Fruit fly (Drosophila melanogaster) whole organism, embryonic: ENCODE measurements around the gene CG31288.

Source experiments
- Atf3 ChIP-seq: fragments of 200-800 bp; sonication (Bioruptor generic); optimal IDR thresholded peaks from 3 replicates; lab custom pipeline; 2016; ENCODE audit warnings: missing biosample characterization, missing genetic modification characterization
- B-H2 ChIP-seq: fragments of 200-800 bp; sonication (Bioruptor generic); optimal IDR thresholded peaks from 2 replicates; lab custom pipeline; 2018; ENCODE audit warnings: missing biosample characterization, mild to moderate bottlenecking, missing genetic modification characterization
- CG10543 ChIP-seq: fragments of 200-800 bp; sonication (Bioruptor generic); optimal IDR thresholded peaks from 3 replicates; lab custom pipeline; 2017; ENCODE audit warnings: missing biosample characterization, mild to moderate bottlenecking, missing genetic modification characterization, moderate library complexity
- CG12104 ChIP-seq: fragments of 200-800 bp; sonication (Bioruptor generic); optimal IDR thresholded peaks from 3 replicates; lab custom pipeline; 2016; ENCODE audit warnings: missing biosample characterization, missing genetic modification characterization
- CG12299 ChIP-seq: fragments of 200-800 bp; sonication (Bioruptor generic); optimal IDR thresholded peaks from 2 replicates; lab custom pipeline; 2018; ENCODE audit warnings: missing biosample characterization, mild to moderate bottlenecking, missing genetic modification characterization
- CG15514 ChIP-seq: fragments of 200-800 bp; sonication (Bioruptor generic); optimal IDR thresholded peaks from 3 replicates; lab custom pipeline; 2017; ENCODE audit warnings: missing biosample characterization, missing genetic modification characterization, mild to moderate bottlenecking, moderate library complexity, missing genetic modification reagents
- CG15601 ChIP-seq: fragments of 200-800 bp; sonication (Bioruptor generic); optimal IDR thresholded peaks from 3 replicates; lab custom pipeline; 2019; ENCODE audit warnings: missing biosample characterization, mild to moderate bottlenecking, missing genetic modification characterization, moderate library complexity
- CG15696 ChIP-seq: fragments of 200-800 bp; sonication (Bioruptor generic); optimal IDR thresholded peaks from 2 replicates; lab custom pipeline; 2019; ENCODE audit warnings: missing biosample characterization, mild to moderate bottlenecking, missing genetic modification characterization, moderate library complexity
- CG17385 ChIP-seq: fragments of 200-800 bp; sonication (Bioruptor generic); optimal IDR thresholded peaks from 3 replicates; lab custom pipeline; 2018; ENCODE audit warnings: missing biosample characterization, mild to moderate bottlenecking, missing genetic modification characterization
- CG1832 ChIP-seq: fragments of 200-800 bp; sonication (Bioruptor generic); optimal IDR thresholded peaks from 2 replicates; lab custom pipeline; 2017; ENCODE audit warnings: missing biosample characterization, mild to moderate bottlenecking, missing genetic modification characterization, inconsistent platforms
- CG32767 ChIP-seq: fragments of 200-800 bp; sonication (Bioruptor generic); IDR thresholded peaks from 2 replicates; pipeline ENCODE4 v1.3.6; 2022; ENCODE audit warnings: missing biosample characterization, missing genetic modification characterization
- CG32772 ChIP-seq: fragments of 200-800 bp; sonication (Bioruptor generic); IDR thresholded peaks from 2 replicates; pipeline ENCODE4 v1.3.6; 2022; ENCODE audit warnings: missing biosample characterization, missing genetic modification characterization
- CG33557 ChIP-seq: fragments of 200-800 bp; sonication (Bioruptor generic); optimal IDR thresholded peaks from 2 replicates; lab custom pipeline; 2019; ENCODE audit warnings: missing biosample characterization, mild to moderate bottlenecking, missing genetic modification characterization, moderate library complexity
- CG6813 ChIP-seq: fragments of 200-800 bp; sonication (Bioruptor generic); optimal IDR thresholded peaks from 2 replicates; lab custom pipeline; 2017; ENCODE audit warnings: missing biosample characterization, missing genetic modification characterization, mild to moderate bottlenecking, moderate library complexity, missing genetic modification reagents
- CG8478 ChIP-seq: fragments of >200 bp; optimal IDR thresholded peaks from 2 replicates; lab custom pipeline; 2018
- CG9727 ChIP-seq: fragments of 200-800 bp; sonication (Bioruptor generic); optimal IDR thresholded peaks from 3 replicates; lab custom pipeline; 2017; ENCODE audit warnings: missing biosample characterization, mild to moderate bottlenecking, missing genetic modification characterization
- CoRest ChIP-seq: fragments of 200-800 bp; sonication (Bioruptor generic); optimal IDR thresholded peaks from 3 replicates; lab custom pipeline; 2018; ENCODE audit warnings: missing biosample characterization, mild to moderate bottlenecking, missing genetic modification characterization, moderate library complexity
- Dref ChIP-seq: fragments of 200-800 bp; sonication (Bioruptor generic); IDR thresholded peaks from 2 replicates; pipeline ENCODE4 v1.3.6; 2022; ENCODE audit warnings: missing biosample characterization, missing genetic modification characterization
- Ets97D ChIP-seq: fragments of 200-800 bp; sonication (Bioruptor generic); optimal IDR thresholded peaks from 3 replicates; lab custom pipeline; 2016; ENCODE audit warnings: missing biosample characterization, missing genetic modification characterization
- Gug ChIP-seq: fragments of 200-800 bp; sonication (Bioruptor generic); IDR thresholded peaks from 4 replicates; pipeline ENCODE4 v1.3.6; 2022; ENCODE audit warnings: missing biosample characterization, missing genetic modification characterization
- HHEX ChIP-seq: fragments of 200-800 bp; sonication (Bioruptor generic); optimal IDR thresholded peaks from 3 replicates; lab custom pipeline; 2017; ENCODE audit warnings: missing biosample characterization, mild to moderate bottlenecking, missing genetic modification characterization, missing genetic modification reagents
- HLH4C ChIP-seq: fragments of 200-800 bp; sonication (Bioruptor generic); IDR thresholded peaks from 3 replicates; pipeline ENCODE4 v1.3.6; 2022; ENCODE audit warnings: missing biosample characterization, missing genetic modification characterization; ENCODE audit not compliant: partially characterized antibody
- Hey ChIP-seq: fragments of 200-800 bp; sonication (Bioruptor generic); optimal IDR thresholded peaks from 3 replicates; lab custom pipeline; 2018; ENCODE audit warnings: missing biosample characterization, mild to moderate bottlenecking, missing genetic modification characterization
- HmgZ ChIP-seq: fragments of 200-800 bp; sonication (Bioruptor generic); optimal IDR thresholded peaks from 2 replicates; lab custom pipeline; 2018; ENCODE audit warnings: missing biosample characterization, mild to moderate bottlenecking, missing genetic modification characterization
- Jarid2 ChIP-seq: fragments of 200-800 bp; sonication (Bioruptor generic); optimal IDR thresholded peaks from 3 replicates; lab custom pipeline; 2017; ENCODE audit warnings: mild to moderate bottlenecking, missing biosample characterization, missing genetic modification reagents, missing genetic modification characterization
- Kr ChIP-seq: fragments of 200-800 bp; sonication (Bioruptor generic); optimal IDR thresholded peaks from 2 replicates; lab custom pipeline; 2017; ENCODE audit warnings: missing biosample characterization, mild to moderate bottlenecking, missing genetic modification characterization
- Myb ChIP-seq: fragments of 200-800 bp; sonication (Bioruptor generic); optimal IDR thresholded peaks from 2 replicates; lab custom pipeline; 2016; ENCODE audit warnings: missing biosample characterization, missing genetic modification characterization
- NFAT ChIP-seq: fragments of 200-800 bp; sonication (Bioruptor generic); IDR thresholded peaks from 2 replicates; pipeline ENCODE4 v1.3.6; 2022; ENCODE audit warnings: missing biosample characterization, missing genetic modification characterization
- Xbp1 ChIP-seq: fragments of 200-800 bp; sonication (Bioruptor generic); optimal IDR thresholded peaks from 3 replicates; lab custom pipeline; 2016; ENCODE audit warnings: missing biosample characterization, mild to moderate bottlenecking, missing genetic modification characterization
- YL-1 ChIP-seq: fragments of 200-800 bp; sonication (Bioruptor generic); optimal IDR thresholded peaks from 3 replicates; lab custom pipeline; 2017; ENCODE audit warnings: missing biosample characterization, mild to moderate bottlenecking, missing genetic modification characterization
- ap ChIP-seq: fragments of 200-800 bp; sonication (Bioruptor generic); IDR thresholded peaks from 2 replicates; pipeline ENCODE4 v1.3.6; 2022; ENCODE audit warnings: missing biosample characterization, missing genetic modification characterization
- ato ChIP-seq: fragments of 200-800 bp; sonication (Bioruptor generic); IDR thresholded peaks from 2 replicates; pipeline ENCODE4 v1.3.6; 2022; ENCODE audit warnings: missing biosample characterization, missing genetic modification characterization; ENCODE audit not compliant: partially characterized antibody
- bbx ChIP-seq: fragments of 200-800 bp; sonication (Bioruptor generic); IDR thresholded peaks from 2 replicates; pipeline ENCODE4 v1.3.6; 2022; ENCODE audit warnings: missing biosample characterization, missing genetic modification characterization; ENCODE audit not compliant: partially characterized antibody
- cad ChIP-seq: fragments of >200 bp; optimal IDR thresholded peaks from 2 replicates; lab custom pipeline; 2017; ENCODE audit warnings: missing biosample characterization, missing genetic modification characterization
- cato ChIP-seq: fragments of 200-800 bp; sonication (Bioruptor generic); optimal IDR thresholded peaks from 2 replicates; lab custom pipeline; 2016; ENCODE audit warnings: missing biosample characterization, missing genetic modification characterization, borderline replicate concordance
- cg ChIP-seq: fragments of 200-800 bp; sonication (Bioruptor generic); optimal IDR thresholded peaks from 3 replicates; lab custom pipeline; 2019; ENCODE audit warnings: missing biosample characterization, mild to moderate bottlenecking, missing genetic modification characterization, moderate library complexity
- en ChIP-seq: fragments of 200-800 bp; sonication (Bioruptor generic); optimal IDR thresholded peaks from 2 replicates; lab custom pipeline; 2016; ENCODE audit warnings: missing biosample characterization, missing genetic modification characterization
- fu2 ChIP-seq: fragments of 200-800 bp; sonication (Bioruptor generic); optimal IDR thresholded peaks from 2 replicates; lab custom pipeline; 2016; ENCODE audit warnings: missing biosample characterization, missing genetic modification characterization
- grau ChIP-seq: fragments of 200-800 bp; optimal IDR thresholded peaks from 3 replicates; lab custom pipeline; 2019; ENCODE audit warnings: missing biosample characterization, mild to moderate bottlenecking, missing genetic modification characterization, moderate library complexity
- kni ChIP-seq: fragments of 200-800 bp; sonication (Bioruptor generic); optimal IDR thresholded peaks from 3 replicates; lab custom pipeline; 2017; ENCODE audit warnings: mild to moderate bottlenecking, missing biosample characterization, missing genetic modification reagents, missing genetic modification characterization
- mld ChIP-seq: fragments of 200-800 bp; sonication (Bioruptor generic); IDR thresholded peaks from 3 replicates; pipeline ENCODE4 v1.3.6; 2022; ENCODE audit warnings: missing biosample characterization, missing genetic modification characterization; ENCODE audit not compliant: partially characterized antibody
- phol ChIP-seq: fragments of 200-800 bp; sonication (Bioruptor generic); optimal IDR thresholded peaks from 3 replicates; lab custom pipeline; 2018; ENCODE audit warnings: missing biosample characterization, mild to moderate bottlenecking, missing genetic modification characterization, moderate library complexity
- shn ChIP-seq: fragments of 200-800 bp; sonication (Bioruptor generic); optimal IDR thresholded peaks from 3 replicates; lab custom pipeline; 2016; ENCODE audit warnings: missing biosample characterization, missing genetic modification characterization
- sim ChIP-seq: fragments of 200-800 bp; sonication (Bioruptor generic); IDR thresholded peaks from 2 replicates; pipeline ENCODE4 v1.3.6; 2022; ENCODE audit warnings: missing biosample characterization, missing genetic modification characterization
- trem ChIP-seq: fragments of 200-800 bp; optimal IDR thresholded peaks from 3 replicates; lab custom pipeline; 2019; ENCODE audit warnings: missing biosample characterization, mild to moderate bottlenecking, missing genetic modification characterization, moderate library complexity
- vnd ChIP-seq: fragments of 200-800 bp; sonication (Bioruptor generic); IDR thresholded peaks from 3 replicates; pipeline ENCODE4 v1.3.6; 2022; ENCODE audit warnings: missing biosample characterization, missing genetic modification characterization; ENCODE audit not compliant: partially characterized antibody
- vvl ChIP-seq: fragments of 200-800 bp; sonication (Bioruptor generic); IDR thresholded peaks from 2 replicates; pipeline ENCODE4 v1.3.6; 2022; ENCODE audit warnings: missing biosample characterization, missing genetic modification characterization
- zfh1 ChIP-seq: fragments of 200-800 bp; sonication (Bioruptor generic); IDR thresholded peaks from 3 replicates; pipeline ENCODE4 v1.3.6; 2022; ENCODE audit warnings: missing biosample characterization, missing genetic modification characterization

Gene CG31288

dm6 chr3R:25249145-25250141, 49.9 kb downstream of the CG31288 start, which contains the start of gene Nup358 (continued):
- no peak for TF ChIP-seq shn (GFP tag; lab: Kevin White, UChicago)
- no peak for TF ChIP-seq CG6813 (GFP tag; lab: Kevin White, UChicago)
- TF ChIP-seq CG32772 (GFP tag; lab: Robert Waterston, UW) = no peak
- TF ChIP-seq CG15696 (tag; lab: Kevin White, UChicago) = no peak
- TF ChIP-seq vnd (GFP tag; lab: Robert Waterston, UW) = peak; percentile 97
- TF ChIP-seq cg (GFP tag; lab: Kevin White, UChicago) = peak; percentile 85
- TF ChIP-seq cato = no peak
- peak; percentile 9 for TF ChIP-seq Myb
- TF ChIP-seq CG17385 = peak; percentile 71
- no peak for TF ChIP-seq cad (GFP tag; lab: Kevin White, UChicago)
- peak; percentile 55 for TF ChIP-seq B-H2 (GFP tag; lab: Kevin White, UChicago)
- peak; percentile 22 for TF ChIP-seq CoRest
- TF ChIP-seq CG33557 (GFP tag; lab: Kevin White, UChicago) = no peak
- TF ChIP-seq ap (GFP tag; lab: Robert Waterston, UW) = no peak
- peak; percentile 34 for TF ChIP-seq grau
- no peak for TF ChIP-seq CG32767 (GFP tag; lab: Robert Waterston, UW)
- TF ChIP-seq CG9727 (GFP tag; lab: Kevin White, UChicago) = no peak
- no peak for TF ChIP-seq fu2 (GFP tag; lab: Kevin White, UChicago)
- peak; percentile 99 for TF ChIP-seq HLH4C (GFP tag; lab: Robert Waterston, UW)
- no peak for TF ChIP-seq Jarid2 (GFP tag; lab: Kevin White, UChicago)
- peak; percentile 80 for TF ChIP-seq Ets97D (GFP tag; lab: Kevin White, UChicago)
- no peak for TF ChIP-seq Gug (GFP tag; lab: Robert Waterston, UW)
- TF ChIP-seq CG15601 (tag; lab: Kevin White, UChicago) = peak; percentile 37
- 0 out of 2 replicates have a peak, but pooled peaks have one; percentile 31 for TF ChIP-seq NFAT (GFP tag; lab: Robert Waterston, UW)
- peak; percentile 99 for TF ChIP-seq ato (GFP tag; lab: Robert Waterston, UW)
- no peak for TF ChIP-seq zfh1 (GFP tag; lab: Robert Waterston, UW)
- peak; percentile 36 for TF ChIP-seq HmgZ (tag; lab: Kevin White, UChicago)
- TF ChIP-seq en (GFP tag; lab: Kevin White, UChicago) = no peak
- TF ChIP-seq CG12299 (tag; lab: Kevin White, UChicago) = no peak
- TF ChIP-seq kni (GFP tag; lab: Kevin White, UChicago) = no peak
- TF ChIP-seq mld = peak; percentile 97
- no peak for TF ChIP-seq Hey (tag; lab: Kevin White, UChicago)
- no peak for TF ChIP-seq Atf3 (GFP tag; lab: Kevin White, UChicago)
- TF ChIP-seq YL-1 = peak; percentile 34
- TF ChIP-seq Xbp1 = peak; percentile 38
- TF ChIP-seq bbx (GFP tag; lab: Robert Waterston, UW) = peak; percentile 99
- no peak for TF ChIP-seq sim (GFP tag; lab: Robert Waterston, UW)
- TF ChIP-seq vvl (GFP tag; lab: Robert Waterston, UW) = peak; percentile 17; the same call in 1 of the 2 replicates
- no peak for TF ChIP-seq CG8478 (lab: Kevin White, UChicago)
- no peak for TF ChIP-seq CG1832
- peak; percentile 14 for TF ChIP-seq CG10543
- TF ChIP-seq phol (tag; lab: Kevin White, UChicago) = peak; percentile 73
- TF ChIP-seq Dref = peak; percentile 98
- no peak for TF ChIP-seq HHEX
- TF ChIP-seq Kr (GFP tag; lab: Kevin White, UChicago) = no peak
- TF ChIP-seq CG15514 = peak; percentile 33
- TF ChIP-seq CG12104 (GFP tag; lab: Kevin White, UChicago) = no peak
- TF ChIP-seq trem (tag; lab: Kevin White, UChicago) = peak; percentile 64
